Worm (Caenorhabditis elegans) whole organism, L4 larva: Measurements from ENCODE around the gene Y66A7A.4.

Experiments
- ZK546.5 ChIP-seq, 2 experiments: sonication (generic microtip); optimal IDR thresholded peaks; 2 replicates each; lab custom pipeline; 2017; ENCODE audit warnings: missing biosample characterization in 2 of 2, missing genetic modification characterization in 2 of 2
- daf-8 ChIP-seq: fragments of 200-800 bp; sonication (Bioruptor generic); IDR thresholded peaks from 2 replicates; pipeline ENCODE4 v1.3.6; 2022; ENCODE audit warnings: missing genetic modification characterization, missing compliant biosample characterization
- dve-1 ChIP-seq: sonication (generic microtip); optimal IDR thresholded peaks from 2 replicates; lab custom pipeline; 2017; ENCODE audit warnings: antibody characterized with exemption, mild to moderate bottlenecking, missing genetic modification characterization, missing compliant biosample characterization; ENCODE audit not compliant: insufficient read depth
- lin-15B ChIP-seq: fragments of 150-350 bp; sonication (generic microtip); optimal IDR thresholded peaks from 3 replicates; lab custom pipeline; 2014; ENCODE audit warnings: missing biosample characterization, missing genetic modification characterization
- nhr-10 ChIP-seq: fragments of 150-350 bp; optimal IDR thresholded peaks from 2 replicates; lab custom pipeline; 2014; ENCODE audit warnings: missing biosample characterization, missing genetic modification characterization
- nhr-11 ChIP-seq: fragments of 150-350 bp; optimal IDR thresholded peaks from 2 replicates; lab custom pipeline; 2014; ENCODE audit warnings: missing biosample characterization, missing genetic modification characterization
- nhr-25 ChIP-seq: sonication (generic microtip); optimal IDR thresholded peaks from 2 replicates; lab custom pipeline; 2017; ENCODE audit warnings: missing genetic modification characterization, mild to moderate bottlenecking, missing compliant biosample characterization, antibody characterized with exemption, moderate library complexity, borderline replicate concordance; ENCODE audit not compliant: insufficient read depth
- nhr-6 ChIP-seq: fragments of 150-350 bp; optimal IDR thresholded peaks from 2 replicates; lab custom pipeline; 2014; ENCODE audit warnings: missing biosample characterization, missing genetic modification characterization
- set-16 ChIP-seq: fragments of 200-800 bp; sonication (Bioruptor generic); IDR thresholded peaks from 2 replicates; pipeline ENCODE4 v1.3.6; 2022; ENCODE audit warnings: missing genetic modification reagents, missing genetic modification characterization, missing compliant biosample characterization
- snpc-4 ChIP-seq: fragments of 150-350 bp; optimal IDR thresholded peaks from 2 replicates; lab custom pipeline; 2014; ENCODE audit warnings: missing biosample characterization, missing genetic modification characterization
- zip-11 ChIP-seq: fragments of 200-800 bp; sonication (Bioruptor generic); IDR thresholded peaks from 2 replicates; pipeline ENCODE4 v1.3.6; 2022; ENCODE audit warnings: missing genetic modification characterization, missing compliant biosample characterization
- ztf-7 ChIP-seq: fragments of 150-350 bp; optimal IDR thresholded peaks from 2 replicates; lab custom pipeline; 2014; ENCODE audit warnings: missing biosample characterization, missing genetic modification characterization

DNA sequence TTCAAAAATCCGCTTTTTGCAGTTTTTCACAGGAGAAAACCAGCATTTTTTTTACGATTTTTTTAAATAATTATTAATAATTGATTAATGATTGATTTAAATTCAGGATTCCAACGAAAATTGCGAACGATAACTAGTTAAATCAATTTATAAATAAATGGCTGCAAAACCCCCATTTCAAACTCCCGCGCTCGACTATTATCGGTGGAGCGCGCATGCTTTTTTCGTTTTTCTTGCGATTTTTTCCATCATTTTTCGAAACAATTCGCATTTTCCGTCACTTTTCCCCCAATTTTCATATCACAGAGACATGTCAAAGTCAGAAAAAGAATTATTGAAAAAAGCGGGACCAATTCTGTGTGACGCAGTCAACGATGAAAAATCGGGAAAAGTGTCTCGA, 46.8 kb upstream of the Y66A7A.4 start, which contains the start of gene Y66D12A.10:
- TF ChIP-seq nhr-10 (tag; lab: Kevin White, UChicago) (no peak), snpc-4 (tag; lab: Kevin White, UChicago) (no peak), nhr-11 (tag; lab: Kevin White, UChicago) (no peak), zip-11 (GFP tag; lab: Robert Waterston, UW) (no peak), dve-1 (no peak), lin-15B (tag; lab: Kevin White, UChicago) (no peak), ZK546.5 (tag; optimal IDR thresholded peaks at IDR 0.05; lab: Kevin White, UChicago) (no peak), set-16 (GFP tag; lab: Robert Waterston, UW) (no peak), daf-8 (GFP tag; lab: Robert Waterston, UW) (no peak), ztf-7 (tag; lab: Kevin White, UChicago) (no peak), nhr-6 (tag; lab: Kevin White, UChicago) (peak; percentile 37), nhr-25 (tag; lab: Kevin White, UChicago) (no peak)
